Worm (Caenorhabditis elegans) whole organism, L4/young adult: ENCODE data around the gene nspa-2.
"Not testable (repeated sequence)": the region's sequence is repeated elsewhere in the genome, so short reads cannot be mapped to it uniquely, and the experiment has no call there.

Experiments
- W03F9.2 ChIP-seq: fragments of 150-350 bp; optimal IDR thresholded peaks from 2 replicates; lab custom pipeline; 2014; ENCODE audit warnings: missing biosample characterization, missing genetic modification characterization
- dao-5 ChIP-seq: sonication (generic microtip); optimal IDR thresholded peaks from 2 replicates; lab custom pipeline; 2016; ENCODE audit warnings: missing genotype, missing genetic modification characterization, moderate library complexity, missing compliant biosample characterization
- him-1 ChIP-seq: sonication (generic microtip); optimal IDR thresholded peaks from 2 replicates; lab custom pipeline; 2016; ENCODE audit warnings: missing genotype, missing genetic modification reagents, missing genetic modification characterization, missing compliant biosample characterization

Gene nspa-2

ce11 chrV:14890782-14891181 lies at the start of gene nspa-2:
Gene nspa-2 (plus strand): TSS chrV:14891082.
- TF ChIP-seq him-1, W03F9.2, dao-5 (tag; lab: Kevin White, UChicago): not testable (repeated sequence)

- no peak for TF ChIP-seq him-1 (tag; lab: Kevin White, UChicago)
- TF ChIP-seq W03F9.2 (tag; lab: Kevin White, UChicago): no peak
- TF ChIP-seq dao-5 (tag; lab: Kevin White, UChicago): no peak
Observed at ce11 chrV:14841660-14842059, 49.2 kb upstream of the nspa-2 start.

- TF ChIP-seq him-1 (tag; lab: Kevin White, UChicago): no peak
- TF ChIP-seq W03F9.2 (tag; lab: Kevin White, UChicago): no peak
- TF ChIP-seq dao-5 (tag; lab: Kevin White, UChicago): no peak
Observed at ce11 chrV:14847291-14847915, 43.5 kb upstream of the nspa-2 start, which contains the start of gene ret-1. Gene ret-1 (minus strand): TSS chrV:14847413.

ce11 chrV:14848510-14849206 lies 42.2 kb upstream of the nspa-2 start:
- TF ChIP-seq W03F9.2 (tag; lab: Kevin White, UChicago) (peak; percentile 54), dao-5 (tag; lab: Kevin White, UChicago) (no peak)

- TF ChIP-seq him-1 (tag; lab: Kevin White, UChicago): no peak
- peak; percentile 64 for TF ChIP-seq W03F9.2 (tag; lab: Kevin White, UChicago)
- no peak for TF ChIP-seq dao-5 (tag; lab: Kevin White, UChicago)
Observed at ce11 chrV:14849628-14850027, 41.3 kb upstream of the nspa-2 start.

ce11 chrV:14850530-14850929 lies 40.4 kb upstream of the nspa-2 start:
- TF ChIP-seq him-1 (tag; lab: Kevin White, UChicago) (no peak), W03F9.2 (tag; lab: Kevin White, UChicago) (no peak), dao-5 (tag; lab: Kevin White, UChicago) (no peak)

- TF ChIP-seq W03F9.2 (tag; lab: Kevin White, UChicago) (no peak), him-1 (tag; lab: Kevin White, UChicago) (peak; percentile 38)
Observed at ce11 chrV:14851206-14851605, 39.7 kb upstream of the nspa-2 start.

ce11 chrV:14851972-14852371 lies 38.9 kb upstream of the nspa-2 start:
- no peak for TF ChIP-seq him-1 (tag; lab: Kevin White, UChicago)
- TF ChIP-seq dao-5 (tag; lab: Kevin White, UChicago): no peak
- no peak for TF ChIP-seq W03F9.2 (tag; lab: Kevin White, UChicago)

ce11 chrV:14852620-14853019 lies 38.3 kb upstream of the nspa-2 start:
- no peak for TF ChIP-seq dao-5 (tag; lab: Kevin White, UChicago)
- TF ChIP-seq W03F9.2 (tag; lab: Kevin White, UChicago): no peak
- TF ChIP-seq him-1 (tag; lab: Kevin White, UChicago): no peak

- TF ChIP-seq W03F9.2 (tag; lab: Kevin White, UChicago): no peak
- TF ChIP-seq dao-5 (tag; lab: Kevin White, UChicago): no peak
- TF ChIP-seq him-1 (tag; lab: Kevin White, UChicago): no peak
Observed at ce11 chrV:14853739-14854138, 37.1 kb upstream of the nspa-2 start.

- TF ChIP-seq him-1 (tag; lab: Kevin White, UChicago) (no peak), dao-5 (tag; lab: Kevin White, UChicago) (no peak), W03F9.2 (tag; lab: Kevin White, UChicago) (no peak)
Observed at ce11 chrV:14854261-14854660, 36.6 kb upstream of the nspa-2 start.

ce11 chrV:14855626-14856025 lies 35.3 kb upstream of the nspa-2 start:
- TF ChIP-seq him-1 (tag; lab: Kevin White, UChicago) (peak; percentile 9), W03F9.2 (tag; lab: Kevin White, UChicago) (no peak)

- no peak for TF ChIP-seq W03F9.2 (tag; lab: Kevin White, UChicago)
Observed at ce11 chrV:14858503-14858902, 32.4 kb upstream of the nspa-2 start, which contains the start of gene npr-13. Gene npr-13 (minus strand): TSS chrV:14858603.

ce11 chrV:14859380-14859779 lies 31.5 kb upstream of the nspa-2 start:
- no peak for TF ChIP-seq dao-5 (tag; lab: Kevin White, UChicago)
- no peak for TF ChIP-seq him-1 (tag; lab: Kevin White, UChicago)
